Worm (Caenorhabditis elegans) whole organism, L4 larva: ENCODE data around the gene aqp-8.

Experiments
- D1046.2 ChIP-seq: fragments of 200-800 bp; sonication (Bioruptor generic); IDR thresholded peaks from 2 replicates; pipeline ENCODE4 v1.3.6; 2022; ENCODE audit warnings: missing genetic modification characterization, missing compliant biosample characterization
- F37D6.2 ChIP-seq: sonication (generic microtip); optimal IDR thresholded peaks from 2 replicates; lab custom pipeline; 2016; ENCODE audit warnings: mild to moderate bottlenecking, missing genetic modification characterization, missing compliant biosample characterization
- R02D3.7 ChIP-seq: fragments of 150-350 bp; sonication (generic microtip); optimal IDR thresholded peaks from 3 replicates; lab custom pipeline; 2014; ENCODE audit warnings: missing biosample characterization, missing genetic modification characterization
- T26A8.4 ChIP-seq: fragments of 200-800 bp; sonication (Bioruptor generic); IDR thresholded peaks from 2 replicates; pipeline ENCODE4 v1.3.6; 2022; ENCODE audit warnings: missing genetic modification characterization, missing compliant biosample characterization
- Y75B8A.6 ChIP-seq: fragments of 200-800 bp; sonication (Bioruptor generic); IDR thresholded peaks from 2 replicates; pipeline ENCODE4 v1.3.6; 2022; ENCODE audit warnings: missing genetic modification reagents, missing genetic modification characterization, missing compliant biosample characterization
- aha-1 ChIP-seq: fragments of 150-350 bp; peaks from one replicate; lab custom pipeline; 2014; ENCODE audit warnings: missing biosample characterization, missing genetic modification characterization
- ama-1 ChIP-seq: fragments of 150-350 bp; optimal IDR thresholded peaks from 2 replicates; lab custom pipeline; 2014; ENCODE audit warnings: inconsistent platforms, mixed read lengths
- ceh-82 ChIP-seq: sonication (generic microtip); optimal IDR thresholded peaks from 2 replicates; lab custom pipeline; 2017; ENCODE audit warnings: missing biosample characterization, missing genetic modification characterization
- ces-1 ChIP-seq: fragments of 150-350 bp; sonication (generic microtip); optimal IDR thresholded peaks from 4 replicates; lab custom pipeline; 2014; ENCODE audit warnings: missing biosample characterization, missing genetic modification reagents, missing genetic modification characterization
- ctbp-1 ChIP-seq: fragments of 200-800 bp; sonication (Bioruptor generic); IDR thresholded peaks from 2 replicates; pipeline ENCODE4 v1.3.6; 2022; ENCODE audit warnings: missing genetic modification reagents, missing genetic modification characterization, missing compliant biosample characterization
- daf-16 ChIP-seq, 3 experiments: sonication (generic microtip); optimal IDR thresholded peaks; 2 replicates each; lab custom pipeline; 2016 to 2017; ENCODE audit warnings: missing genetic modification characterization in 3 of 3, missing genetic modification reagents in 3 of 3, mild to moderate bottlenecking in 2 of 3, missing compliant biosample characterization in 2 of 3, missing biosample characterization in 1 of 3, moderate library complexity in 1 of 3
- dmd-8 ChIP-seq: fragments of 200-800 bp; sonication (Bioruptor generic); IDR thresholded peaks from 2 replicates; pipeline ENCODE4 v1.3.6; 2022; ENCODE audit warnings: missing genetic modification characterization, missing compliant biosample characterization
- egl-43 ChIP-seq: fragments of 200-800 bp; sonication (Bioruptor generic); IDR thresholded peaks from 2 replicates; pipeline ENCODE4 v1.3.6; 2022; ENCODE audit warnings: missing genetic modification reagents, missing genetic modification characterization, missing compliant biosample characterization
- fos-1 ChIP-seq: fragments of 150-350 bp; optimal IDR thresholded peaks from 2 replicates; lab custom pipeline; 2014; ENCODE audit warnings: missing biosample characterization, missing genetic modification characterization
- hlh-11 ChIP-seq: fragments of 200-800 bp; sonication (Bioruptor generic); optimal IDR thresholded peaks from 2 replicates; lab custom pipeline; 2018; ENCODE audit warnings: mild to moderate bottlenecking, missing genetic modification characterization, missing compliant biosample characterization
- hmg-1.1 ChIP-seq: fragments of 200-800 bp; sonication (Bioruptor generic); IDR thresholded peaks from 2 replicates; pipeline ENCODE4 v1.3.6; 2022; ENCODE audit warnings: missing genetic modification reagents, missing genetic modification characterization, missing compliant biosample characterization
- lin-13 ChIP-seq: fragments of 150-350 bp; optimal IDR thresholded peaks from 2 replicates; lab custom pipeline; 2014; ENCODE audit warnings: missing biosample characterization, missing genetic modification reagents, missing genetic modification characterization
- lin-15B ChIP-seq: fragments of 150-350 bp; sonication (generic microtip); optimal IDR thresholded peaks from 3 replicates; lab custom pipeline; 2014; ENCODE audit warnings: missing biosample characterization, missing genetic modification characterization
- lin-29 ChIP-seq: fragments of 200-800 bp; sonication (Bioruptor generic); IDR thresholded peaks from 2 replicates; pipeline ENCODE4 v1.3.6; 2022; ENCODE audit warnings: missing genetic modification reagents, missing genetic modification characterization, missing compliant biosample characterization
- lin-39 ChIP-seq: fragments of 150-350 bp; optimal IDR thresholded peaks from 2 replicates; lab custom pipeline; 2014; ENCODE audit warnings: missing biosample characterization, missing genetic modification reagents, missing genetic modification characterization
- lir-3 ChIP-seq: sonication (generic microtip); optimal IDR thresholded peaks from 2 replicates; lab custom pipeline; 2016; ENCODE audit warnings: mild to moderate bottlenecking, missing genetic modification characterization, missing compliant biosample characterization
- lsy-2 ChIP-seq, 2 experiments: fragments of 150-350 bp in 1 of 2; sonication (generic microtip) in 1 of 2; optimal IDR thresholded peaks; 2 replicates each; lab custom pipeline; 2014 to 2017; ENCODE audit warnings: missing biosample characterization in 2 of 2, missing genetic modification characterization in 2 of 2
- mdt-29 ChIP-seq: fragments of 200-800 bp; sonication (Bioruptor generic); IDR thresholded peaks from 2 replicates; pipeline ENCODE4 v1.3.6; 2022; ENCODE audit warnings: missing genetic modification reagents, missing genetic modification characterization, missing compliant biosample characterization
- mes-2 ChIP-seq: sonication (generic microtip); optimal IDR thresholded peaks from 2 replicates; lab custom pipeline; 2016; ENCODE audit warnings: missing genotype, mild to moderate bottlenecking, missing genetic modification characterization, missing compliant biosample characterization; ENCODE audit not compliant: poor library complexity, severe bottlenecking
- nhr-11 ChIP-seq: fragments of 150-350 bp; optimal IDR thresholded peaks from 2 replicates; lab custom pipeline; 2014; ENCODE audit warnings: missing biosample characterization, missing genetic modification characterization
- nhr-42 ChIP-seq: fragments of 200-800 bp; sonication (Bioruptor generic); IDR thresholded peaks from 2 replicates; pipeline ENCODE4 v1.3.6; 2022; ENCODE audit warnings: missing genetic modification characterization, missing compliant biosample characterization
- nhr-77 ChIP-seq: fragments of 150-350 bp; optimal IDR thresholded peaks from 2 replicates; lab custom pipeline; 2014; ENCODE audit warnings: missing biosample characterization, missing genetic modification characterization
- php-3 ChIP-seq: fragments of 200-800 bp; sonication (Bioruptor generic); IDR thresholded peaks from 2 replicates; pipeline ENCODE4 v1.3.6; 2022; ENCODE audit warnings: missing genetic modification reagents, missing genetic modification characterization, missing compliant biosample characterization
- rbr-2 ChIP-seq: sonication (generic microtip); optimal IDR thresholded peaks from 2 replicates; lab custom pipeline; 2016; ENCODE audit warnings: missing genotype, missing genetic modification characterization, missing compliant biosample characterization
- skn-1 ChIP-seq: fragments of 150-350 bp; optimal IDR thresholded peaks from 2 replicates; lab custom pipeline; 2014; ENCODE audit warnings: missing biosample characterization, missing genetic modification characterization
- spr-3 ChIP-seq: fragments of 200-800 bp; sonication (Bioruptor generic); optimal IDR thresholded peaks from 2 replicates; lab custom pipeline; 2018; ENCODE audit warnings: mild to moderate bottlenecking, missing genetic modification characterization, missing compliant biosample characterization
- tag-97 ChIP-seq: fragments of 200-800 bp; sonication (Bioruptor generic); IDR thresholded peaks from 2 replicates; pipeline ENCODE4 v1.3.6; 2022; ENCODE audit warnings: missing genetic modification characterization, missing compliant biosample characterization
- unc-62 ChIP-seq, 3 experiments: fragments of 150-350 bp in 1 of 3; sonication (generic microtip); optimal IDR thresholded peaks in 2 of 3; peaks in 1 of 3; 1 replicate in 1 of 3; 2 replicates in 2 of 3; lab custom pipeline; 2014 to 2017; ENCODE audit warnings: missing biosample characterization in 3 of 3, missing genetic modification characterization in 3 of 3, missing genetic modification reagents in 3 of 3, missing genotype in 1 of 3
- vab-7 ChIP-seq: fragments of 200-800 bp; sonication (Bioruptor generic); IDR thresholded peaks from 2 replicates; pipeline ENCODE4 v1.3.6; 2022; ENCODE audit warnings: missing genetic modification reagents, missing genetic modification characterization, missing compliant biosample characterization

aqp-8 gene

DNA sequence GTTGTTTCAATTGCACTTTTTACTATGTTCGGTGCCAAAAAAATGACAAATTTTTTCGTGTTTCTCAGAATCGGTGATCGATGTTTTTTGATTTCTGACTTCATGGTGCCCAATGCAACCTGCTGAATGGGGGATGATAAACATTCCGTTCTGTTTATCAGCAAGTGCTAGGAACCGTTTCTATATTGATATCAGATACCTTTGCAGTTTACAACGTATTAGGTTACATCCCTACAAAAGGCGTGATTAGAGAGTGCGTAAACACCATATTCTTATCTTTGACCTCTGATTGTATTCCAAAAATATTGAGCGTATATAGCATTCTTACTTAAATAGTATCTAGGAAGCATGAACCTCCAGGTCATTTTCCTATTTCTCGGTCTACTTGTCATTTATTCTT is 28.0 kb upstream of the aqp-8 start, which contains the start of gene aman-1:
Gene aman-1 (plus strand): TSS at position 344 of the 400 bp plus-strand sequence.
- TF ChIP-seq R02D3.7 (tag; lab: Kevin White, UChicago) = no peak
- TF ChIP-seq vab-7 (GFP tag; lab: Robert Waterston, UW) = no peak
- TF ChIP-seq lin-29 (GFP tag; lab: Robert Waterston, UW) = no peak
- TF ChIP-seq skn-1 (tag; lab: Kevin White, UChicago) = no peak
- no peak for TF ChIP-seq spr-3 (GFP tag; lab: Kevin White, UChicago)
- no peak for TF ChIP-seq lsy-2 (tag; optimal IDR thresholded peaks at IDR 0.05; lab: Kevin White, UChicago)
- no peak for TF ChIP-seq lir-3 (tag; lab: Kevin White, UChicago)
- TF ChIP-seq lin-15B (tag; lab: Kevin White, UChicago) = no peak
- TF ChIP-seq nhr-11 = no peak
- TF ChIP-seq fos-1 (tag; lab: Kevin White, UChicago) = no peak
- TF ChIP-seq Y75B8A.6 (GFP tag; lab: Robert Waterston, UW) = no peak
- TF ChIP-seq dmd-8 (GFP tag; lab: Robert Waterston, UW) = no peak
- no peak for TF ChIP-seq ceh-82 (tag; lab: Kevin White, UChicago)
- TF ChIP-seq lin-39 (tag; lab: Kevin White, UChicago) = no peak
- no peak for TF ChIP-seq D1046.2 (GFP tag; lab: Robert Waterston, UW)
- TF ChIP-seq lin-13 (GFP tag; lab: Kevin White, UChicago) = no peak

DNA sequence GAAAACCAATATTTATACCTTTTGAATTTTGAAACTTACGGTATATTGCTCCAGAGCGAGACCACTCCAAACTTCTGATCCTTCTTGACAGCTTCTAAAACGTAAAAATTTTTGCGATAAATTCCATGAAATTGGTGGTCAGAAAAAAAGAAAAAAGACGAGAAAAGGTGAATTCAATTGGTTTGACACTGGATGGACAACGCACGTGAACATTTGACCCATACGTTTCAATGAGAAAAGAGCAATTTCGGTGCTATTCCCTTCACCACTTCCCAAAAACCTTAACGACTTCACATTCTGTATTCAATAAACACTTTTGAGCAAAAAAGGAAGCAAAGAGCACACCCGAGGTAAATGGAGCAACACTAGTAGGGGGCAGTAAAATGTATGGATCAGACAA is 22.6 kb upstream of the aqp-8 start, which contains the start of gene acc-3:
Gene acc-3 (minus strand): TSS at position 101 of the 400 bp plus-strand sequence.
- TF ChIP-seq aha-1 = no peak
- no peak for TF ChIP-seq lin-13 (GFP tag; lab: Kevin White, UChicago)
- TF ChIP-seq daf-16 (GFP tag; optimal IDR thresholded peaks at IDR 0.05; lab: Kevin White, UChicago) = no peak
- TF ChIP-seq daf-16 (tag; optimal IDR thresholded peaks at IDR 0.05; lab: Kevin White, UChicago) = no peak
- no peak for TF ChIP-seq mes-2 (tag; lab: Kevin White, UChicago)
- TF ChIP-seq hlh-11 (tag; lab: Kevin White, UChicago) = no peak
- TF ChIP-seq ama-1 = no peak
- TF ChIP-seq php-3 (GFP tag; lab: Robert Waterston, UW) = no peak
- no peak for TF ChIP-seq nhr-77 (tag; lab: Kevin White, UChicago)
- no peak for TF ChIP-seq tag-97 (GFP tag; lab: Robert Waterston, UW)
- TF ChIP-seq Y75B8A.6 (GFP tag; lab: Robert Waterston, UW) = no peak
- TF ChIP-seq lin-15B (tag; lab: Kevin White, UChicago) = no peak
- TF ChIP-seq T26A8.4 (GFP tag; lab: Robert Waterston, UW) = no peak

DNA sequence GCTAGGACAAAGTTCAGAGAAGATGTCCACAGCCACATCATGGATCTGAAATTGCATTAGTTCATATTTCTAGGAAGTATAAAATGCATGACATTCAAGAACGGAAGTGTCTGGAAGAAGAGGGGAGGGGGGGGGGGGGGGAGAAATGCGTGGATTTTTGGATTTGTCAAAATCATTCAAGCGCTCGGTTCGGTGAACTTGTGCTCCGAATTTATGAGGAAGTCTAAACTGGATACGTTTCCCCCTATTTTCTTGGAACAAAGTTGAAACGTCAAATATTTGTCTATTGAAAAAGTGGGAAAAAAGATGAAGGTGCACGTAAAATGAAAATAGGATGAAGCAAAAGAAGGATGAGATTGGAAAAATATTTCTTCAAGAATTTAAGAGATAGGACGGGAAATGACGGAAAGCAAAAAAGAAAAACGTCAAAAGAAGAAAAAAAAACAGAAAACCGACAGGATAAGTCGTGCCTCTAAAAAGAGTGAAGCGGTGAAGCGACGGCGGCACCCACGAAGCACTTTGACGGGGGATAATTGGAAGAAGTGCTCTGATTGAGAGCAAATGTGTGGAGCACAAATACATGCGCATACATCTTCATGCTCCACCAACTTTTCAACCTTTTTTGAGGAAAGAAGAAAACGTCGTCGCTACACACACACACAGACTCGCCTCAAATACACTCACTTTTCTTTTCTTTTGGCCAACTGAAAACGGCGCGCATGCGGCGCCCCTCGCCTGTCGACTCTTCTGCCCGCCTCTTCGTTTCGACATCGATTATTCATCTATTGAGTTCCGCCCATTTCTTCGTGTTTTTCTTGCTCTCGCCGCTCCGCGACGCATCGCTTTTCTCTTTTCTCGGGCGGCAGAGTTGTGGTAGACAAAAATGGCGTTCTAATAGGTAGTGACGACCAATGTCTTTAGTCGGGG is 16.1 kb upstream of the aqp-8 start, which contains the start of gene F55D10.4:
Gene F55D10.4 (minus strand): TSS at position 51 of the 927 bp plus-strand sequence.
- TF ChIP-seq nhr-42 (GFP tag; lab: Robert Waterston, UW) = no peak
- TF ChIP-seq aha-1 = peak; percentile 75
- TF ChIP-seq T26A8.4 (GFP tag; lab: Robert Waterston, UW) = no peak
- TF ChIP-seq hmg-1.1 (GFP tag; lab: Robert Waterston, UW) = 0 out of 2 replicates have a peak, but pooled peaks have one; percentile 35
- no peak for TF ChIP-seq skn-1 (tag; lab: Kevin White, UChicago)
- peak; percentile 58 for TF ChIP-seq ces-1
- TF ChIP-seq rbr-2 (tag; lab: Kevin White, UChicago) = peak; percentile 28
- no peak for TF ChIP-seq R02D3.7 (tag; lab: Kevin White, UChicago)
- TF ChIP-seq lsy-2 (tag; optimal IDR thresholded peaks at IDR 0.05; lab: Kevin White, UChicago) = peak in 1 of 2 experiments; percentile 10
- no peak for TF ChIP-seq mdt-29 (GFP tag; lab: Robert Waterston, UW)
- TF ChIP-seq ctbp-1 (GFP tag; lab: Robert Waterston, UW) = 0 out of 2 replicates have a peak, but pooled peaks have one; percentile 40
- peak; percentile 3 for TF ChIP-seq F37D6.2 (tag; lab: Kevin White, UChicago)
- TF ChIP-seq egl-43 (GFP tag; lab: Robert Waterston, UW) = peak; percentile 70; the same call in 1 of the 2 replicates
- TF ChIP-seq unc-62 (GFP tag; optimal IDR thresholded peaks at IDR 0.05 in 1 of 2; lab: Kevin White, UChicago) = peak in 1 of 2 experiments; percentile 12
- no peak for TF ChIP-seq unc-62 (tag; optimal IDR thresholded peaks at IDR 0.05; lab: Kevin White, UChicago)
